Fruit fly (Drosophila melanogaster) whole organism, embryonic: Measurements from ENCODE around the gene Pez.

Source experiments
- Ada2b ChIP-seq: fragments of 200-800 bp; sonication (Bioruptor generic); IDR thresholded peaks from 2 replicates; pipeline ENCODE4 v1.3.6; 2022; ENCODE audit warnings: missing biosample characterization, missing genetic modification characterization
- Aef1 ChIP-seq: fragments of 200-800 bp; sonication (Bioruptor generic); IDR thresholded peaks from 3 replicates; pipeline ENCODE4 v1.3.6; 2022; ENCODE audit warnings: missing biosample characterization, missing genetic modification characterization
- B-H2 ChIP-seq: fragments of 200-800 bp; sonication (Bioruptor generic); optimal IDR thresholded peaks from 2 replicates; lab custom pipeline; 2018; ENCODE audit warnings: missing biosample characterization, mild to moderate bottlenecking, missing genetic modification characterization
- Bgb ChIP-seq: fragments of 200-800 bp; sonication (Bioruptor generic); IDR thresholded peaks from 2 replicates; pipeline ENCODE4 v1.3.6; 2022; ENCODE audit warnings: missing biosample characterization, missing genetic modification characterization; ENCODE audit not compliant: partially characterized antibody
- CG10565 ChIP-seq: fragments of 200-800 bp; sonication (Bioruptor generic); optimal IDR thresholded peaks from 3 replicates; lab custom pipeline; 2016; ENCODE audit warnings: missing biosample characterization, mild to moderate bottlenecking, missing genetic modification characterization
- CG10959 ChIP-seq: fragments of 200-800 bp; sonication (Bioruptor generic); IDR thresholded peaks from 2 replicates; pipeline ENCODE4 v1.3.6; 2022; ENCODE audit warnings: missing biosample characterization, missing genetic modification characterization
- CG11085 ChIP-seq: fragments of 200-800 bp; sonication (Bioruptor generic); IDR thresholded peaks from 2 replicates; pipeline ENCODE4 v1.3.6; 2022; ENCODE audit warnings: missing biosample characterization, missing genetic modification characterization
- CG12744 ChIP-seq: fragments of 200-800 bp; sonication (Bioruptor generic); optimal IDR thresholded peaks from 2 replicates; lab custom pipeline; 2016; ENCODE audit warnings: missing biosample characterization, missing genetic modification characterization
- CG13296 ChIP-seq: fragments of 200-800 bp; sonication (Bioruptor generic); optimal IDR thresholded peaks from 3 replicates; lab custom pipeline; 2018; ENCODE audit warnings: missing biosample characterization, mild to moderate bottlenecking, missing genetic modification characterization
- CG15073 ChIP-seq: fragments of 200-800 bp; sonication (Bioruptor generic); optimal IDR thresholded peaks from 2 replicates; lab custom pipeline; 2016; ENCODE audit warnings: missing biosample characterization, missing genetic modification characterization
- CG15696 ChIP-seq: fragments of 200-800 bp; sonication (Bioruptor generic); optimal IDR thresholded peaks from 2 replicates; lab custom pipeline; 2019; ENCODE audit warnings: missing biosample characterization, mild to moderate bottlenecking, missing genetic modification characterization, moderate library complexity
- CG17328 ChIP-seq: fragments of 200-800 bp; sonication (Bioruptor generic); IDR thresholded peaks from 2 replicates; pipeline ENCODE4 v1.3.6; 2022; ENCODE audit warnings: missing biosample characterization, missing genetic modification characterization
- CG2129 ChIP-seq: fragments of 200-800 bp; sonication (Bioruptor generic); IDR thresholded peaks from 2 replicates; pipeline ENCODE4 v1.3.6; 2022; ENCODE audit warnings: missing biosample characterization, missing genetic modification characterization; ENCODE audit not compliant: partially characterized antibody
- CG34422 ChIP-seq: fragments of 200-800 bp; sonication (Bioruptor generic); IDR thresholded peaks from 3 replicates; pipeline ENCODE4 v1.3.6; 2022; ENCODE audit warnings: missing biosample characterization, missing genetic modification characterization
- CG3726 ChIP-seq: fragments of 200-800 bp; sonication (Bioruptor generic); IDR thresholded peaks from 3 replicates; pipeline ENCODE4, ENCODE4 v1.3.6; 2022; ENCODE audit warnings: missing biosample characterization, missing genetic modification characterization
- CG6654 ChIP-seq: fragments of 200-800 bp; sonication (Bioruptor generic); optimal IDR thresholded peaks from 2 replicates; lab custom pipeline; 2017; ENCODE audit warnings: missing biosample characterization, mild to moderate bottlenecking, missing genetic modification characterization
- CG6765 ChIP-seq: fragments of 200-800 bp; sonication (Bioruptor generic); optimal IDR thresholded peaks from 3 replicates; lab custom pipeline; 2017; ENCODE audit warnings: missing biosample characterization, mild to moderate bottlenecking, missing genetic modification characterization
- CG8089 ChIP-seq: fragments of 200-800 bp; sonication (Bioruptor generic); optimal IDR thresholded peaks from 3 replicates; lab custom pipeline; 2016; ENCODE audit warnings: missing biosample characterization, missing genetic modification characterization
- CG8478 ChIP-seq: fragments of >200 bp; optimal IDR thresholded peaks from 2 replicates; lab custom pipeline; 2018
- CG8765 ChIP-seq: fragments of 200-800 bp; sonication (Bioruptor generic); IDR thresholded peaks from 2 replicates; pipeline ENCODE4 v1.3.6; 2022; ENCODE audit warnings: missing biosample characterization, missing genetic modification characterization
- CG9876 ChIP-seq: fragments of 200-800 bp; sonication (Bioruptor generic); optimal IDR thresholded peaks from 2 replicates; lab custom pipeline; 2016; ENCODE audit warnings: missing biosample characterization, missing genetic modification characterization
- E2f2 ChIP-seq: fragments of 200-800 bp; sonication (Bioruptor generic); IDR thresholded peaks from 2 replicates; pipeline ENCODE4 v1.3.6; 2022; ENCODE audit warnings: missing biosample characterization, missing genetic modification characterization
- Fer2 ChIP-seq: fragments of 200-800 bp; sonication (Bioruptor generic); optimal IDR thresholded peaks from 2 replicates; lab custom pipeline; 2018; ENCODE audit warnings: missing biosample characterization, mild to moderate bottlenecking, missing genetic modification characterization, moderate library complexity
- Lim3 ChIP-seq: fragments of 200-800 bp; sonication (Bioruptor generic); IDR thresholded peaks from 2 replicates; pipeline ENCODE4 v1.3.6; 2022; ENCODE audit warnings: missing biosample characterization, missing genetic modification characterization
- Lpt ChIP-seq: fragments of >200 bp; optimal IDR thresholded peaks from 2 replicates; lab custom pipeline; 2018; ENCODE audit warnings: missing biosample characterization, missing genetic modification characterization
- Mad ChIP-seq: fragments of 200-800 bp; sonication (Bioruptor generic); optimal IDR thresholded peaks from 2 replicates; lab custom pipeline; 2016; ENCODE audit warnings: missing biosample characterization, missing genetic modification characterization
- Med ChIP-seq: fragments of 200-800 bp; sonication (Bioruptor generic); peaks from one replicate; lab custom pipeline; 2016; ENCODE audit warnings: missing biosample characterization, missing genetic modification characterization, mild to moderate bottlenecking, inconsistent platforms, moderate library complexity
- Nf-YA ChIP-seq: fragments of 200-800 bp; sonication (Bioruptor generic); IDR thresholded peaks from 2 replicates; pipeline ENCODE4 v1.3.6; 2022; ENCODE audit warnings: missing biosample characterization, missing genetic modification characterization
- Opbp ChIP-seq: fragments of 200-800 bp; sonication (Bioruptor generic); IDR thresholded peaks from 3 replicates; pipeline ENCODE4 v1.3.6; 2022; ENCODE audit warnings: missing biosample characterization, missing genetic modification characterization; ENCODE audit not compliant: partially characterized antibody
- Rx ChIP-seq: fragments of 200-800 bp; sonication (Bioruptor generic); IDR thresholded peaks from 2 replicates; pipeline ENCODE4 v1.3.6; 2022; ENCODE audit warnings: missing biosample characterization, missing genetic modification characterization
- Ssrp ChIP-seq: fragments of 200-800 bp; sonication (Bioruptor generic); optimal IDR thresholded peaks from 2 replicates; lab custom pipeline; 2018; ENCODE audit warnings: missing biosample characterization, mild to moderate bottlenecking, missing genetic modification characterization, moderate library complexity
- Usf ChIP-seq: fragments of 200-800 bp; sonication (Bioruptor generic); optimal IDR thresholded peaks from 2 replicates; lab custom pipeline; 2017; ENCODE audit warnings: missing genotype, missing biosample characterization, missing genetic modification characterization
- ash1 ChIP-seq: fragments of 200-800 bp; sonication (Bioruptor generic); optimal IDR thresholded peaks from 2 replicates; lab custom pipeline; 2018; ENCODE audit warnings: missing biosample characterization, mild to moderate bottlenecking, missing genetic modification characterization
- btn ChIP-seq: fragments of 200-800 bp; sonication (Bioruptor generic); optimal IDR thresholded peaks from 2 replicates; lab custom pipeline; 2016; ENCODE audit warnings: missing biosample characterization, missing genetic modification characterization
- chif ChIP-seq, 2 experiments: fragments of 200-800 bp; sonication (Bioruptor generic); optimal IDR thresholded peaks; 3 replicates each; lab custom pipeline; 2016; ENCODE audit warnings: missing biosample characterization in 2 of 2, missing genetic modification characterization in 2 of 2
- disco-r ChIP-seq: fragments of 200-800 bp; sonication (Bioruptor generic); optimal IDR thresholded peaks from 2 replicates; lab custom pipeline; 2016; ENCODE audit warnings: missing biosample characterization, missing genetic modification characterization
- dpn ChIP-seq, 2 experiments: fragments of 200-800 bp; sonication (Bioruptor generic); optimal IDR thresholded peaks; 3 replicates each; lab custom pipeline; 2016; ENCODE audit warnings: missing biosample characterization in 2 of 2, missing genetic modification characterization in 2 of 2
- ems ChIP-seq: fragments of 200-800 bp; sonication (Bioruptor generic); optimal IDR thresholded peaks from 3 replicates; lab custom pipeline; 2016; ENCODE audit warnings: missing biosample characterization, missing genetic modification characterization
- fd102C ChIP-seq: fragments of 200-800 bp; sonication (Bioruptor generic); optimal IDR thresholded peaks from 2 replicates; lab custom pipeline; 2018; ENCODE audit warnings: missing biosample characterization, mild to moderate bottlenecking, missing genetic modification characterization, moderate library complexity
- gro ChIP-seq: fragments of 200-800 bp; sonication (Bioruptor generic); optimal IDR thresholded peaks from 2 replicates; lab custom pipeline; 2016; ENCODE audit warnings: missing biosample characterization, missing genetic modification characterization
- gsb-n ChIP-seq: fragments of 200-800 bp; sonication (Bioruptor generic); optimal IDR thresholded peaks from 3 replicates; lab custom pipeline; 2018; ENCODE audit warnings: missing biosample characterization, mild to moderate bottlenecking, missing genetic modification characterization
- lola ChIP-seq, 3 experiments: fragments of >200 bp in 2 of 3; fragments of 200-800 bp in 1 of 3; sonication (Bioruptor generic) in 1 of 3; optimal IDR thresholded peaks; 2 replicates each; lab custom pipeline; 2017 to 2019; ENCODE audit warnings: missing biosample characterization in 3 of 3, missing genetic modification characterization in 3 of 3, mild to moderate bottlenecking in 1 of 3, moderate library complexity in 1 of 3
- mld ChIP-seq: fragments of 200-800 bp; sonication (Bioruptor generic); IDR thresholded peaks from 3 replicates; pipeline ENCODE4 v1.3.6; 2022; ENCODE audit warnings: missing biosample characterization, missing genetic modification characterization; ENCODE audit not compliant: partially characterized antibody
- nau ChIP-seq: fragments of 200-800 bp; sonication (Bioruptor generic); optimal IDR thresholded peaks from 3 replicates; lab custom pipeline; 2017; ENCODE audit warnings: missing biosample characterization, mild to moderate bottlenecking, missing genetic modification characterization, missing genetic modification reagents
- odd ChIP-seq: fragments of 200-800 bp; sonication (Bioruptor generic); optimal IDR thresholded peaks from 2 replicates; lab custom pipeline; 2017; ENCODE audit warnings: missing biosample characterization, mild to moderate bottlenecking, missing genetic modification characterization
- ro ChIP-seq: fragments of 200-800 bp; sonication (Bioruptor generic); IDR thresholded peaks from 2 replicates; pipeline ENCODE4 v1.3.6; 2022; ENCODE audit warnings: missing biosample characterization, missing genetic modification characterization
- ssp ChIP-seq: fragments of 200-800 bp; sonication (Bioruptor generic); IDR thresholded peaks from 2 replicates; pipeline ENCODE4 v1.3.6; 2022; ENCODE audit warnings: missing biosample characterization, missing genetic modification characterization
- twi ChIP-seq: fragments of 200-800 bp; optimal IDR thresholded peaks from 2 replicates; lab custom pipeline; 2019; ENCODE audit warnings: missing biosample characterization, mild to moderate bottlenecking, missing genetic modification characterization, moderate library complexity
- tx ChIP-seq: fragments of 200-800 bp; sonication (Bioruptor generic); optimal IDR thresholded peaks from 2 replicates; lab custom pipeline; 2016; ENCODE audit warnings: missing biosample characterization, missing genetic modification characterization
- vvl ChIP-seq: fragments of 200-800 bp; sonication (Bioruptor generic); IDR thresholded peaks from 2 replicates; pipeline ENCODE4 v1.3.6; 2022; ENCODE audit warnings: missing biosample characterization, missing genetic modification characterization
- zfh2 ChIP-seq: fragments of 200-800 bp; sonication (Bioruptor generic); optimal IDR thresholded peaks from 2 replicates; lab custom pipeline; 2016; ENCODE audit warnings: missing biosample characterization, missing genetic modification characterization

Gene Pez

dm6 chr2L:6356686-6357362 lies 18.4 kb upstream of the Pez start (continued):
- TF ChIP-seq lola (GFP tag; optimal IDR thresholded peaks at IDR 0.05; lab: Kevin White, UChicago) (peak in 1 of 3 experiments; percentile 15), Fer2 (no peak), CG6654 (GFP tag; lab: Kevin White, UChicago) (peak; percentile 10), gsb-n (peak; percentile 28), E2f2 (GFP tag; lab: Robert Waterston, UW) (no peak), odd (GFP tag; lab: Kevin White, UChicago) (no peak), CG15696 (tag; lab: Kevin White, UChicago) (peak; percentile 53), CG10959 (no peak; the same call in 1 of the 2 replicates), B-H2 (peak; percentile 14), CG8478 (lab: Kevin White, UChicago) (no peak), Bgb (GFP tag; lab: Robert Waterston, UW) (peak; percentile 70), Opbp (GFP tag; lab: Robert Waterston, UW) (peak; percentile 60; the same call in 2 of the 3 replicates), tx (no peak), Lpt (no peak), Ada2b (GFP tag; lab: Robert Waterston, UW) (no peak), Nf-YA (GFP tag; lab: Robert Waterston, UW) (no peak), Med (GFP tag; lab: Kevin White, UChicago) (peak; percentile 89), CG9876 (GFP tag; lab: Kevin White, UChicago) (no peak), CG12744 (GFP tag; lab: Kevin White, UChicago) (no peak), Rx (GFP tag; lab: Robert Waterston, UW) (no peak), CG8089 (GFP tag; lab: Kevin White, UChicago) (no peak), twi (tag; lab: Kevin White, UChicago) (no peak), CG17328 (peak; percentile 55), disco-r (GFP tag; lab: Kevin White, UChicago) (no peak), Mad (no peak), dpn (GFP tag; optimal IDR thresholded peaks at IDR 0.05; lab: Kevin White, UChicago) (peak; percentile 18 to 31), Lim3 (GFP tag; lab: Robert Waterston, UW) (no peak), CG34422 (GFP tag; lab: Robert Waterston, UW) (peak; percentile 30; the same call in 1 of the 3 replicates), ash1 (no peak), CG13296 (peak; percentile 33), btn (no peak), CG6765 (GFP tag; lab: Kevin White, UChicago) (no peak), fd102C (GFP tag; lab: Kevin White, UChicago) (peak; percentile 45), zfh2 (GFP tag; lab: Kevin White, UChicago) (no peak), chif (GFP tag; optimal IDR thresholded peaks at IDR 0.05; lab: Kevin White, UChicago) (peak in 1 of 2 experiments; percentile 31), gro (GFP tag; lab: Kevin White, UChicago) (no peak), vvl (GFP tag; lab: Robert Waterston, UW) (peak; percentile 29; the same call in 1 of the 2 replicates), CG2129 (no peak), ro (no peak), Aef1 (GFP tag; lab: Robert Waterston, UW) (no peak), CG8765 (GFP tag; lab: Robert Waterston, UW) (no peak; the same call in 1 of the 2 replicates), ems (no peak), nau (peak; percentile 32), Usf (no peak), CG11085 (GFP tag; lab: Robert Waterston, UW) (no peak), ssp (GFP tag; lab: Robert Waterston, UW) (no peak), mld (GFP tag; lab: Robert Waterston, UW) (no peak), Ssrp (tag; lab: Kevin White, UChicago) (peak; percentile 2), CG15073 (GFP tag; lab: Kevin White, UChicago) (no peak), CG3726 (GFP tag; lab: Robert Waterston, UW) (no peak), CG10565 (GFP tag; lab: Kevin White, UChicago) (no peak)
